Worm (Caenorhabditis elegans) whole organism, L1 larva: ENCODE measurements around the gene Y46G5A.14.

Experiments used
- C04F5.9 ChIP-seq: sonication (generic microtip); optimal IDR thresholded peaks from 2 replicates; lab custom pipeline; 2016; ENCODE audit warnings: missing genetic modification characterization, missing compliant biosample characterization
- C16A3.4 ChIP-seq: fragments of 150-350 bp; optimal IDR thresholded peaks from 2 replicates; lab custom pipeline; 2014; ENCODE audit warnings: missing biosample characterization, missing genetic modification characterization
- C34B4.2 ChIP-seq: sonication (generic microtip); optimal IDR thresholded peaks from 2 replicates; lab custom pipeline; 2017; ENCODE audit warnings: mild to moderate bottlenecking, missing genetic modification characterization, missing compliant biosample characterization
- F16B12.6 ChIP-seq: fragments of 150-350 bp; optimal IDR thresholded peaks from 2 replicates; lab custom pipeline; 2014; ENCODE audit warnings: missing biosample characterization, missing genetic modification characterization
- blmp-1 ChIP-seq: fragments of 150-350 bp; optimal IDR thresholded peaks from 2 replicates; lab custom pipeline; 2014; ENCODE audit warnings: missing biosample characterization, missing genetic modification characterization
- ceh-63 ChIP-seq: fragments of 200-800 bp; sonication (Bioruptor generic); optimal IDR thresholded peaks from 2 replicates; lab custom pipeline; 2018; ENCODE audit warnings: mild to moderate bottlenecking, missing genetic modification characterization, missing compliant biosample characterization
- ceh-8 ChIP-seq: fragments of 200-800 bp; sonication (Bioruptor generic); optimal IDR thresholded peaks from 2 replicates; lab custom pipeline; 2018; ENCODE audit warnings: mild to moderate bottlenecking, missing genetic modification characterization, moderate library complexity, missing compliant biosample characterization
- ceh-82 ChIP-seq, 3 experiments: fragments of 150-350 bp in 1 of 3; sonication (generic microtip) in 2 of 3; optimal IDR thresholded peaks; 2 replicates each; lab custom pipeline; 2014 to 2017; ENCODE audit warnings: missing biosample characterization in 3 of 3, missing genetic modification characterization in 3 of 3
- ces-1 ChIP-seq: fragments of 150-350 bp; optimal IDR thresholded peaks from 2 replicates; lab custom pipeline; 2014; ENCODE audit warnings: missing biosample characterization, missing genetic modification reagents, missing genetic modification characterization
- dpl-1 ChIP-seq, 3 experiments: fragments of 150-350 bp in 2 of 3; sonication (generic microtip) in 1 of 3; optimal IDR thresholded peaks; 2 replicates each; lab custom pipeline; 2014 to 2017; ENCODE audit warnings: missing biosample characterization in 3 of 3, missing genetic modification characterization in 3 of 3, missing genetic modification reagents in 3 of 3
- dsc-1 ChIP-seq: sonication (generic microtip); optimal IDR thresholded peaks from 2 replicates; lab custom pipeline; 2016; ENCODE audit warnings: mild to moderate bottlenecking, missing genetic modification characterization, missing compliant biosample characterization
- efl-1 ChIP-seq, 4 experiments: fragments of 150-350 bp; optimal IDR thresholded peaks in 3 of 4; peaks in 1 of 4; 1 replicate in 1 of 4; 2 replicates in 3 of 4; lab custom pipeline; 2014; ENCODE audit warnings: missing biosample characterization in 2 of 4, missing genetic modification characterization in 2 of 4, missing genetic modification reagents in 2 of 4
- egl-13 ChIP-seq: sonication (generic microtip); optimal IDR thresholded peaks from 2 replicates; lab custom pipeline; 2016; ENCODE audit warnings: missing genotype, missing genetic modification reagents, missing genetic modification characterization, missing compliant biosample characterization
- egl-27 ChIP-seq, 2 experiments: fragments of 150-350 bp in 1 of 2; sonication (generic microtip); optimal IDR thresholded peaks; 3 replicates each; lab custom pipeline; 2017 to 2018; ENCODE audit warnings: missing biosample characterization in 2 of 2, missing genetic modification characterization in 2 of 2, missing genetic modification reagents in 2 of 2
- elt-2 ChIP-seq: sonication (generic microtip); optimal IDR thresholded peaks from 2 replicates; lab custom pipeline; 2016; ENCODE audit warnings: missing genetic modification characterization, mild to moderate bottlenecking, inconsistent platforms, missing compliant biosample characterization, missing genetic modification reagents
- ets-5 ChIP-seq: fragments of 200-800 bp; sonication (Bioruptor generic); IDR thresholded peaks from 2 replicates; pipeline ENCODE4 v1.3.6; 2022; ENCODE audit warnings: missing genetic modification characterization, missing compliant biosample characterization
- fkh-10 ChIP-seq: sonication (generic microtip); optimal IDR thresholded peaks from 2 replicates; lab custom pipeline; 2017; ENCODE audit warnings: missing biosample characterization, missing genetic modification reagents, missing genetic modification characterization
- fos-1 ChIP-seq: fragments of 150-350 bp; optimal IDR thresholded peaks from 2 replicates; lab custom pipeline; 2014; ENCODE audit warnings: missing biosample characterization, missing genetic modification characterization
- jun-1 ChIP-seq: fragments of 150-350 bp; optimal IDR thresholded peaks from 2 replicates; lab custom pipeline; 2014; ENCODE audit warnings: missing biosample characterization, missing genetic modification reagents, missing genetic modification characterization
- lin-14 ChIP-seq: fragments of 200-800 bp; sonication (Bioruptor generic); optimal IDR thresholded peaks from 2 replicates; lab custom pipeline; 2018; ENCODE audit warnings: mild to moderate bottlenecking, missing genetic modification characterization, moderate library complexity, missing compliant biosample characterization
- lin-35 ChIP-seq, 2 experiments: fragments of 150-350 bp; optimal IDR thresholded peaks; 2 replicates each; lab custom pipeline; 2014; ENCODE audit warnings: missing biosample characterization in 2 of 2, missing genetic modification characterization in 2 of 2, missing genetic modification reagents in 2 of 2
- lin-39 ChIP-seq: fragments of 150-350 bp; optimal IDR thresholded peaks from 2 replicates; lab custom pipeline; 2014; ENCODE audit warnings: missing biosample characterization, missing genetic modification reagents, missing genetic modification characterization
- lsy-2 ChIP-seq, 2 experiments: fragments of 150-350 bp; optimal IDR thresholded peaks; 2 replicates each; lab custom pipeline; 2014; ENCODE audit warnings: missing biosample characterization in 2 of 2, missing genetic modification characterization in 2 of 2
- mab-9 ChIP-seq: fragments of 200-800 bp; sonication (Bioruptor generic); IDR thresholded peaks from 2 replicates; pipeline ENCODE4 v1.3.6; 2022; ENCODE audit warnings: missing genetic modification reagents, missing genetic modification characterization, missing compliant biosample characterization
- mdl-1 ChIP-seq, 2 experiments: fragments of 150-350 bp; optimal IDR thresholded peaks; 2 replicates each; lab custom pipeline; 2014 to 2017; ENCODE audit warnings: missing biosample characterization in 2 of 2, missing genetic modification characterization in 2 of 2, inconsistent platforms in 1 of 2
- mef-2 ChIP-seq: fragments of 150-350 bp; optimal IDR thresholded peaks from 2 replicates; lab custom pipeline; 2014; ENCODE audit warnings: missing biosample characterization, missing genetic modification characterization
- mep-1 ChIP-seq: fragments of 150-350 bp; optimal IDR thresholded peaks from 2 replicates; lab custom pipeline; 2014; ENCODE audit warnings: missing biosample characterization, missing genetic modification characterization
- nhr-11 ChIP-seq: fragments of 150-350 bp; optimal IDR thresholded peaks from 2 replicates; lab custom pipeline; 2014; ENCODE audit warnings: missing biosample characterization, missing genetic modification characterization
- nhr-12 ChIP-seq: sonication (generic microtip); optimal IDR thresholded peaks from 2 replicates; lab custom pipeline; 2017; ENCODE audit warnings: missing biosample characterization, missing genetic modification characterization
- nhr-20 ChIP-seq: sonication (generic microtip); optimal IDR thresholded peaks from 2 replicates; lab custom pipeline; 2016; ENCODE audit warnings: mild to moderate bottlenecking, missing genetic modification characterization, missing compliant biosample characterization
- nhr-28 ChIP-seq: fragments of 150-350 bp; optimal IDR thresholded peaks from 2 replicates; lab custom pipeline; 2014; ENCODE audit warnings: missing biosample characterization, missing genetic modification characterization
- nhr-77 ChIP-seq: fragments of 150-350 bp; optimal IDR thresholded peaks from 2 replicates; lab custom pipeline; 2014; ENCODE audit warnings: missing biosample characterization, missing genetic modification characterization
- nhr-84 ChIP-seq: sonication (generic microtip); optimal IDR thresholded peaks from 2 replicates; lab custom pipeline; 2017; ENCODE audit warnings: missing biosample characterization, missing genetic modification characterization
- nhr-85 ChIP-seq: sonication (generic microtip); peaks from one replicate; lab custom pipeline; 2016; ENCODE audit warnings: missing genetic modification characterization, inconsistent platforms, missing compliant biosample characterization
- nhr-90 ChIP-seq: sonication (generic microtip); optimal IDR thresholded peaks from 2 replicates; lab custom pipeline; 2016; ENCODE audit warnings: mild to moderate bottlenecking, missing genetic modification characterization, missing compliant biosample characterization; ENCODE audit not compliant: poor library complexity
- pax-3 ChIP-seq: fragments of 200-800 bp; sonication (Bioruptor generic); optimal IDR thresholded peaks from 2 replicates; lab custom pipeline; 2018; ENCODE audit warnings: mild to moderate bottlenecking, missing genetic modification characterization, moderate library complexity, missing compliant biosample characterization
- rnt-1 ChIP-seq: sonication (generic microtip); optimal IDR thresholded peaks from 2 replicates; lab custom pipeline; 2016; ENCODE audit warnings: mild to moderate bottlenecking, missing genetic modification characterization, moderate library complexity, missing compliant biosample characterization
- snpc-4 ChIP-seq: fragments of 150-350 bp; optimal IDR thresholded peaks from 2 replicates; lab custom pipeline; 2014; ENCODE audit warnings: missing biosample characterization, missing genetic modification characterization
- snu-23 ChIP-seq: sonication (generic microtip); optimal IDR thresholded peaks from 2 replicates; lab custom pipeline; 2016; ENCODE audit warnings: missing genetic modification characterization, missing compliant biosample characterization
- sptf-1 ChIP-seq: fragments of 150-350 bp; optimal IDR thresholded peaks from 2 replicates; lab custom pipeline; 2014; ENCODE audit warnings: missing biosample characterization, missing genetic modification characterization
- sup-37 ChIP-seq: fragments of 200-800 bp; sonication (Bioruptor generic); optimal IDR thresholded peaks from 2 replicates; lab custom pipeline; 2018; ENCODE audit warnings: mild to moderate bottlenecking, missing genetic modification characterization, missing compliant biosample characterization
- swsn-7 ChIP-seq: sonication (generic microtip); optimal IDR thresholded peaks from 2 replicates; lab custom pipeline; 2016; ENCODE audit warnings: missing genetic modification characterization, missing compliant biosample characterization
- tbx-2 ChIP-seq: sonication (generic microtip); optimal IDR thresholded peaks from 2 replicates; lab custom pipeline; 2016; ENCODE audit warnings: missing genetic modification characterization, missing compliant biosample characterization
- tlp-1 ChIP-seq: fragments of 150-350 bp; optimal IDR thresholded peaks from 2 replicates; lab custom pipeline; 2014; ENCODE audit warnings: missing biosample characterization, missing genetic modification characterization
- unc-30 ChIP-seq: sonication (generic microtip); optimal IDR thresholded peaks from 2 replicates; lab custom pipeline; 2017; ENCODE audit warnings: missing biosample characterization, missing genetic modification characterization
- xbp-1 ChIP-seq: sonication (generic microtip); optimal IDR thresholded peaks from 2 replicates; lab custom pipeline; 2016; ENCODE audit warnings: missing genetic modification characterization, missing compliant biosample characterization
- zip-4 ChIP-seq: fragments of 200-800 bp; sonication (Bioruptor generic); optimal IDR thresholded peaks from 2 replicates; lab custom pipeline; 2018; ENCODE audit warnings: mild to moderate bottlenecking, missing genetic modification characterization, moderate library complexity, missing compliant biosample characterization
- ztf-11 ChIP-seq, 2 experiments: sonication (generic microtip); optimal IDR thresholded peaks; 2 replicates each; lab custom pipeline; 2016 to 2017; ENCODE audit warnings: missing genetic modification characterization in 2 of 2, missing biosample characterization in 1 of 2, missing compliant biosample characterization in 1 of 2
- ztf-4 ChIP-seq: fragments of 150-350 bp; optimal IDR thresholded peaks from 2 replicates; lab custom pipeline; 2014; ENCODE audit warnings: missing biosample characterization, missing genetic modification characterization

The Y46G5A.14 gene

DNA sequence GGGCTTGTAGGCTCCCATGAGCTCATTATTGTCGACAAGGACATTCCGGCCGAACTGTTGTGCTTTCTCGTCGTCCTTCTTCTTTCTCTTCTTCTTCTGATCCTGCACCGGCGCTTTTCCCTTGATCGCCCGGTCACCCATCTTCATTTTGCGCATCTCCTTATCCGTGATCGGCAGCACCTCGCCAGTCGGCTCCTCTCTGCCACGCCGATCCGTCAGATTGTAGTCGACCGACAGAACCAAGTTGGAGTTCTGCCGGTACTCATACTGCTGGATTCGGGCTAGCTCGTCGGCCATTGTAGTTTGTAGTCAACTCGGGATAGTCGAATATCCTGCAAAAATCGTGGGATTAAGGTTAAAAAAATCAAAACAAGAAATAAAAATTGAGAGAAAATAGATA lies 37.9 kb upstream of the Y46G5A.14 start, which contains the start of gene snrp-200:
Gene snrp-200, minus strand, starts transcription at position 332 of the 400 bp plus-strand sequence.
- TF ChIP-seq fos-1 (no peak), ztf-11 (tag; optimal IDR thresholded peaks at IDR 0.05; lab: Kevin White, UChicago) (no peak)

- TF ChIP-seq nhr-84 (tag; lab: Kevin White, UChicago) (no peak), nhr-90 (tag; lab: Kevin White, UChicago) (no peak), pax-3 (tag; lab: Kevin White, UChicago) (no peak), nhr-11 (tag; lab: Kevin White, UChicago) (no peak), nhr-77 (no peak), fkh-10 (GFP tag; lab: Kevin White, UChicago) (no peak), sptf-1 (tag; lab: Kevin White, UChicago) (no peak), tbx-2 (tag; lab: Kevin White, UChicago) (peak; percentile 45), lin-39 (peak; percentile 34), dpl-1 (GFP tag; optimal IDR thresholded peaks at IDR 0.05; lab: Kevin White, UChicago) (peak; percentile 77 to 90 (median 81)), ets-5 (GFP tag; lab: Robert Waterston, UW) (no peak), nhr-28 (no peak), sup-37 (GFP tag; lab: Kevin White, UChicago) (no peak), ceh-63 (GFP tag; lab: Kevin White, UChicago) (no peak), swsn-7 (tag; lab: Kevin White, UChicago) (peak; percentile 21), C34B4.2 (tag; lab: Kevin White, UChicago) (no peak), efl-1 (optimal IDR thresholded peaks at IDR 0.05; lab: Kevin White, UChicago) (peak; percentile 65 to 86), efl-1 (GFP tag; optimal IDR thresholded peaks at IDR 0.05 in 1 of 2; lab: Kevin White, UChicago) (peak; percentile 89 to 98), ceh-82 (tag; optimal IDR thresholded peaks at IDR 0.05; lab: Kevin White, UChicago) (peak; percentile 27 to 64 (median 38)), mdl-1 (tag; optimal IDR thresholded peaks at IDR 0.05; lab: Kevin White, UChicago) (peak in 1 of 2 experiments; percentile 52), nhr-85 (tag; lab: Kevin White, UChicago) (no peak), mep-1 (tag; lab: Kevin White, UChicago) (no peak), jun-1 (tag; lab: Kevin White, UChicago) (no peak), ceh-8 (no peak), snu-23 (GFP tag; lab: Kevin White, UChicago) (peak; percentile 67), egl-13 (tag; lab: Kevin White, UChicago) (no peak), nhr-12 (tag; lab: Kevin White, UChicago) (no peak), C16A3.4 (peak; percentile 37), elt-2 (tag; lab: Kevin White, UChicago) (no peak), ztf-4 (tag; lab: Kevin White, UChicago) (no peak), C04F5.9 (tag; lab: Kevin White, UChicago) (no peak), rnt-1 (peak; percentile 64), egl-27 (tag; optimal IDR thresholded peaks at IDR 0.05; lab: Kevin White, UChicago) (no peak), lin-35 (GFP tag; optimal IDR thresholded peaks at IDR 0.05; lab: Kevin White, UChicago) (peak; percentile 89 to 94), mab-9 (GFP tag; lab: Robert Waterston, UW) (no peak), xbp-1 (tag; lab: Kevin White, UChicago) (peak; percentile 60), ces-1 (GFP tag; lab: Kevin White, UChicago) (no peak), tlp-1 (tag; lab: Kevin White, UChicago) (no peak), unc-30 (no peak), snpc-4 (tag; lab: Kevin White, UChicago) (peak; percentile 53), lin-14 (no peak), dsc-1 (peak; percentile 9), mef-2 (tag; lab: Kevin White, UChicago) (no peak), zip-4 (GFP tag; lab: Kevin White, UChicago) (no peak), F16B12.6 (tag; lab: Kevin White, UChicago) (peak; percentile 32), blmp-1 (tag; lab: Kevin White, UChicago) (no peak), lsy-2 (tag; optimal IDR thresholded peaks at IDR 0.05; lab: Kevin White, UChicago) (peak; percentile 55 to 80), nhr-20 (tag; lab: Kevin White, UChicago) (peak; percentile 14)
Measured at ce11 chrII:12738284-12739201, 36.0 kb upstream of the Y46G5A.14 start, which contains the start of gene pisy-1. Gene pisy-1 (minus strand): TSS chrII:12738334.
